Worm (Caenorhabditis elegans) whole organism, L2 larva: Measurements from ENCODE around the gene ceh-83.

ENCODE experiments used
- F13H6.1 ChIP-seq: sonication (generic microtip); optimal IDR thresholded peaks from 2 replicates; lab custom pipeline; 2016; ENCODE audit warnings: missing genetic modification characterization, missing compliant biosample characterization
- alr-1 ChIP-seq: fragments of 150-350 bp; optimal IDR thresholded peaks from 2 replicates; lab custom pipeline; 2014; ENCODE audit warnings: missing biosample characterization, missing genetic modification characterization
- ama-1 ChIP-seq: fragments of 150-350 bp; optimal IDR thresholded peaks from 2 replicates; lab custom pipeline; 2018; ENCODE audit warnings: inconsistent platforms
- blmp-1 ChIP-seq: sonication (generic microtip); optimal IDR thresholded peaks from 2 replicates; lab custom pipeline; 2017; ENCODE audit warnings: missing genetic modification characterization, mild to moderate bottlenecking, missing compliant biosample characterization, antibody characterized with exemption, moderate library complexity; ENCODE audit not compliant: insufficient read depth
- ceh-82 ChIP-seq: fragments of 150-350 bp; optimal IDR thresholded peaks from 2 replicates; lab custom pipeline; 2014; ENCODE audit warnings: missing biosample characterization, missing genetic modification characterization
- elt-3 ChIP-seq: sonication (generic microtip); optimal IDR thresholded peaks from 2 replicates; lab custom pipeline; 2017; ENCODE audit warnings: missing biosample characterization, missing genetic modification characterization
- lin-11 ChIP-seq: fragments of 150-350 bp; sonication (generic microtip); optimal IDR thresholded peaks from 2 replicates; lab custom pipeline; 2014; ENCODE audit warnings: missing biosample characterization, missing genetic modification characterization, inconsistent platforms, mixed read lengths
- mdl-1 ChIP-seq, 2 experiments: fragments of 150-350 bp in 1 of 2; sonication (generic microtip) in 1 of 2; optimal IDR thresholded peaks; 2 replicates each; lab custom pipeline; 2017; ENCODE audit warnings: missing biosample characterization in 2 of 2, missing genetic modification characterization in 2 of 2
- nhr-237 ChIP-seq: fragments of 150-350 bp; optimal IDR thresholded peaks from 2 replicates; lab custom pipeline; 2014; ENCODE audit warnings: missing biosample characterization, missing genetic modification characterization
- nhr-77 ChIP-seq: fragments of 150-350 bp; optimal IDR thresholded peaks from 2 replicates; lab custom pipeline; 2014; ENCODE audit warnings: missing biosample characterization, missing genetic modification characterization
- sma-3 ChIP-seq: sonication (generic microtip); optimal IDR thresholded peaks from 2 replicates; lab custom pipeline; 2016; ENCODE audit warnings: missing genetic modification reagents, missing genetic modification characterization, missing compliant biosample characterization
- unc-62 ChIP-seq: fragments of 150-350 bp; optimal IDR thresholded peaks from 2 replicates; lab custom pipeline; 2014; ENCODE audit warnings: missing biosample characterization, missing genetic modification reagents, missing genetic modification characterization
- ztf-11 ChIP-seq: sonication (generic microtip); optimal IDR thresholded peaks from 2 replicates; lab custom pipeline; 2017; ENCODE audit warnings: missing biosample characterization, missing genetic modification characterization

DNA sequence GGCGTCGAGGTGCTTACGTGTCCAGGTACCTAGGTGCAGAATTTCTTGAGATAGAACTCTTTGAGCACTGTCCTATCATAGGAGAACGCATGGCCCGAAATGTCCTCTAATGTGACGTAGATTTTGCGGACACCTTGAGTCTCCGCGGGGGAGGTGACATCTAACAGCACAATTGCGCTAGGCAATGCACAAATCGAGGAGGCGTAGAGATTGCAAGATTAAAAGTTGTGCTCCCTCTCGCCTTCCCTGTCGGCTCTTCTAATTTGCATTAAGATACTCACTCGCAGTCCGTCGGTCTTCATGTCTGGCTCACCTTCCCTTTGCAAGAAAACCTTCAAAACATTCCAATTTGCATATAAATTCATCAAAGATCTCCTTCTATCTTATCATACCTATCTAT lies 23.3 kb upstream of the ceh-83 start, which contains the start of gene F36H5.18:
- TF ChIP-seq nhr-237 (tag; lab: Kevin White, UChicago): no peak
- no peak for TF ChIP-seq unc-62 (GFP tag; lab: Kevin White, UChicago)
- no peak for TF ChIP-seq ceh-82 (tag; lab: Kevin White, UChicago)
- TF ChIP-seq F13H6.1: no peak
- TF ChIP-seq blmp-1 (tag; lab: Kevin White, UChicago): no peak
- no peak for TF ChIP-seq lin-11 (tag; lab: Kevin White, UChicago)
- no peak for TF ChIP-seq ztf-11 (tag; lab: Kevin White, UChicago)
- TF ChIP-seq sma-3 (GFP tag; lab: Kevin White, UChicago): no peak
- TF ChIP-seq ama-1 (lab: Kevin White, UChicago): no peak
- no peak for TF ChIP-seq nhr-77 (tag; lab: Kevin White, UChicago)
- TF ChIP-seq alr-1 (tag; lab: Kevin White, UChicago): no peak
- no peak for TF ChIP-seq elt-3
- TF ChIP-seq mdl-1 (tag; optimal IDR thresholded peaks at IDR 0.05; lab: Kevin White, UChicago): no peak
